Worm (Caenorhabditis elegans) whole organism, early embryonic: Measurements from ENCODE around the gene rpl-42.

Source experiments
- ceh-36 ChIP-seq: sonication (generic microtip); optimal IDR thresholded peaks from 2 replicates; lab custom pipeline; 2016; ENCODE audit warnings: missing genetic modification characterization, inconsistent platforms, missing compliant biosample characterization
- pes-1 ChIP-seq: fragments of 200-800 bp; sonication (Bioruptor generic); IDR thresholded peaks from 2 replicates; pipeline ENCODE4 v1.3.6; 2022; ENCODE audit warnings: missing genetic modification reagents, missing genetic modification characterization, missing compliant biosample characterization
- tbx-11 ChIP-seq: fragments of 200-800 bp; sonication (Bioruptor generic); IDR thresholded peaks from 2 replicates; pipeline ENCODE4 v1.3.6; 2022; ENCODE audit warnings: missing genetic modification characterization, missing compliant biosample characterization
- tra-4 ChIP-seq: sonication (generic microtip); optimal IDR thresholded peaks from 2 replicates; lab custom pipeline; 2017; ENCODE audit warnings: missing genetic modification characterization, missing compliant biosample characterization

DNA sequence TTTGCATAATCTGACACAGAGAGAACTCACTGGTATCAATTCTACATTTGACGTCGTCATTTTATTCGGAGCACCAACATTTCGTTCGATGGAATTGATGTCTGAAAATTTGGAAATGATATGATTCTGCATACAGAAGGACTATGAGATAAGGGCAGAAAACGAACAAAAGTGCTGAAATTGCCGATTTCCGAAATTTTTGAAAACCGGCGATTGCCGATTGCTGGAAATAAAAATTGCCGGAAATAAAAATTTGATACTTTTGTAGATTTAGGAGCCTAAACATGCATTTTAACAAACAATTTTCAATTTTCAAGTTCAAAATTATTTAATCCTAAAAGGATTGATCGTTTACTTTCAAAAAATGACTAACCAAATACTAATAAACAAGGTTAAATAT, 3.2 kb upstream of the rpl-42 start, which contains the start of gene unc-53:
- TF ChIP-seq ceh-36 (tag; lab: Kevin White, UChicago) (no peak), tbx-11 (GFP tag; lab: Robert Waterston, UW) (no peak), tra-4 (tag; lab: Kevin White, UChicago) (no peak), pes-1 (GFP tag; lab: Robert Waterston, UW) (no peak)
